Fruit fly (Drosophila melanogaster) whole organism, prepupa: ENCODE measurements around the gene Axn.

Experiments used
- Blimp-1 ChIP-seq: fragments of 200-800 bp; sonication (Bioruptor generic); optimal IDR thresholded peaks from 3 replicates; lab custom pipeline; 2017; ENCODE audit warnings: missing biosample characterization, missing genetic modification characterization, mild to moderate bottlenecking, moderate library complexity, missing genetic modification reagents
- CG10631 ChIP-seq: fragments of 200-800 bp; sonication (Bioruptor generic); optimal IDR thresholded peaks from 2 replicates; lab custom pipeline; 2016; ENCODE audit warnings: missing biosample characterization, missing genetic modification characterization
- CG10669 ChIP-seq: fragments of 200-800 bp; sonication (Bioruptor generic); optimal IDR thresholded peaks from 3 replicates; lab custom pipeline; 2018; ENCODE audit warnings: missing biosample characterization, mild to moderate bottlenecking, missing genetic modification characterization, moderate library complexity
- CG11294 ChIP-seq: fragments of 200-800 bp; sonication (Bioruptor generic); IDR thresholded peaks from 2 replicates; pipeline ENCODE4 v1.3.6; 2022; ENCODE audit warnings: missing biosample characterization, missing genetic modification characterization
- CG15336 ChIP-seq: fragments of 200-800 bp; sonication (Bioruptor generic); IDR thresholded peaks from 2 replicates; pipeline ENCODE4 v1.3.6; 2022; ENCODE audit warnings: missing biosample characterization, missing genetic modification characterization
- CG1621 ChIP-seq: fragments of 200-800 bp; sonication (Bioruptor generic); optimal IDR thresholded peaks from 3 replicates; lab custom pipeline; 2018; ENCODE audit warnings: missing biosample characterization, mild to moderate bottlenecking, missing genetic modification characterization
- CG16779 ChIP-seq: fragments of 200-800 bp; sonication (Bioruptor generic); optimal IDR thresholded peaks from 3 replicates; lab custom pipeline; 2017; ENCODE audit warnings: missing biosample characterization, mild to moderate bottlenecking, missing genetic modification characterization
- CG3032 ChIP-seq: fragments of 200-800 bp; optimal IDR thresholded peaks from 2 replicates; lab custom pipeline; 2019; ENCODE audit warnings: missing biosample characterization, mild to moderate bottlenecking, missing genetic modification characterization, moderate library complexity
- CG32006 ChIP-seq: fragments of 200-800 bp; sonication (Bioruptor generic); optimal IDR thresholded peaks from 3 replicates; lab custom pipeline; 2017; ENCODE audit warnings: missing biosample characterization, mild to moderate bottlenecking, missing genetic modification characterization
- CG3919 ChIP-seq: fragments of 200-800 bp; sonication (Bioruptor generic); optimal IDR thresholded peaks from 3 replicates; lab custom pipeline; 2016; ENCODE audit warnings: missing biosample characterization, missing genetic modification characterization
- CG6163 ChIP-seq: fragments of 200-800 bp; sonication (Bioruptor generic); IDR thresholded peaks from 3 replicates; pipeline ENCODE4 v1.3.6; 2022; ENCODE audit warnings: missing biosample characterization, missing genetic modification characterization
- CG6276 ChIP-seq: fragments of 200-800 bp; sonication (Bioruptor generic); optimal IDR thresholded peaks from 2 replicates; lab custom pipeline; 2017; ENCODE audit warnings: missing biosample characterization, mild to moderate bottlenecking, missing genetic modification characterization
- CG6808 ChIP-seq: fragments of 200-800 bp; sonication (Bioruptor generic); optimal IDR thresholded peaks from 3 replicates; lab custom pipeline; 2017; ENCODE audit warnings: missing biosample characterization, missing genetic modification characterization, mild to moderate bottlenecking, moderate library complexity, missing genetic modification reagents
- CG6854 ChIP-seq: fragments of 200-800 bp; sonication (Bioruptor generic); optimal IDR thresholded peaks from 2 replicates; lab custom pipeline; 2017; ENCODE audit warnings: missing biosample characterization, mild to moderate bottlenecking, missing genetic modification characterization
- CG8119 ChIP-seq: fragments of 200-800 bp; sonication (Bioruptor generic); IDR thresholded peaks from 3 replicates; pipeline ENCODE4 v1.3.6; 2022; ENCODE audit warnings: missing biosample characterization, missing genetic modification characterization
- Eip75B ChIP-seq: fragments of 200-800 bp; sonication (Bioruptor generic); optimal IDR thresholded peaks from 3 replicates; lab custom pipeline; 2016; ENCODE audit warnings: missing biosample characterization, missing genetic modification characterization
- Eip78C ChIP-seq: fragments of 200-800 bp; sonication (Bioruptor generic); peaks from one replicate; lab custom pipeline; 2016; ENCODE audit warnings: missing biosample characterization, missing genetic modification characterization
- Eip93F ChIP-seq: fragments of 200-800 bp; sonication (Bioruptor generic); optimal IDR thresholded peaks from 2 replicates; lab custom pipeline; 2016; ENCODE audit warnings: missing biosample characterization, mild to moderate bottlenecking, missing genetic modification characterization
- Hr38 ChIP-seq: sonication (Bioruptor generic); optimal IDR thresholded peaks from 2 replicates; lab custom pipeline; 2016; ENCODE audit warnings: missing biosample characterization, missing genetic modification characterization
- Hr39 ChIP-seq: fragments of 200-800 bp; sonication (Bioruptor generic); optimal IDR thresholded peaks from 2 replicates; lab custom pipeline; 2016; ENCODE audit warnings: missing biosample characterization, missing genetic modification characterization
- Hr4 ChIP-seq: fragments of 200-800 bp; sonication (Bioruptor generic); optimal IDR thresholded peaks from 3 replicates; lab custom pipeline; 2016; ENCODE audit warnings: missing biosample characterization, missing genetic modification characterization
- Lpt ChIP-seq: fragments of 200-800 bp; sonication (Bioruptor generic); optimal IDR thresholded peaks from 3 replicates; lab custom pipeline; 2016; ENCODE audit warnings: missing biosample characterization, missing genetic modification characterization
- Met ChIP-seq: fragments of 200-800 bp; sonication (Bioruptor generic); optimal IDR thresholded peaks from 3 replicates; lab custom pipeline; 2016; ENCODE audit warnings: missing biosample characterization, missing genetic modification characterization
- OdsH ChIP-seq: fragments of 200-800 bp; sonication (Bioruptor generic); optimal IDR thresholded peaks from 3 replicates; lab custom pipeline; 2016; ENCODE audit warnings: missing biosample characterization, missing genetic modification characterization
- Smox ChIP-seq: fragments of 200-800 bp; sonication (Bioruptor generic); optimal IDR thresholded peaks from 3 replicates; lab custom pipeline; 2016; ENCODE audit warnings: missing biosample characterization, missing genetic modification characterization
- Sox102F ChIP-seq: fragments of 200-800 bp; sonication (Bioruptor generic); optimal IDR thresholded peaks from 2 replicates; lab custom pipeline; 2016; ENCODE audit warnings: missing biosample characterization, mild to moderate bottlenecking, missing genetic modification characterization
- Sox14 ChIP-seq: fragments of 200-800 bp; sonication (Bioruptor generic); optimal IDR thresholded peaks from 3 replicates; lab custom pipeline; 2016; ENCODE audit warnings: missing biosample characterization, missing genetic modification characterization
- Sox15 ChIP-seq: fragments of 200-800 bp; sonication (Bioruptor generic); optimal IDR thresholded peaks from 3 replicates; lab custom pipeline; 2016; ENCODE audit warnings: missing biosample characterization, missing genetic modification characterization
- cyc ChIP-seq: fragments of 200-800 bp; sonication (Bioruptor generic); optimal IDR thresholded peaks from 3 replicates; lab custom pipeline; 2016; ENCODE audit warnings: missing biosample characterization, missing genetic modification characterization
- dac ChIP-seq: fragments of 200-800 bp; sonication (Bioruptor generic); optimal IDR thresholded peaks from 2 replicates; lab custom pipeline; 2017; ENCODE audit warnings: missing biosample characterization, mild to moderate bottlenecking, missing genetic modification characterization
- dsx ChIP-seq: fragments of 200-800 bp; optimal IDR thresholded peaks from 3 replicates; lab custom pipeline; 2019; ENCODE audit warnings: missing biosample characterization, mild to moderate bottlenecking, missing genetic modification characterization, moderate library complexity; ENCODE audit not compliant: poor library complexity, severe bottlenecking
- eg ChIP-seq: fragments of 200-800 bp; sonication (Bioruptor generic); IDR thresholded peaks from 3 replicates; pipeline ENCODE4 v1.3.6; 2022; ENCODE audit warnings: missing biosample characterization, missing genetic modification characterization
- esn ChIP-seq: fragments of 200-800 bp; sonication (Bioruptor generic); optimal IDR thresholded peaks from 2 replicates; lab custom pipeline; 2016; ENCODE audit warnings: missing biosample characterization, mild to moderate bottlenecking, missing genetic modification characterization, moderate library complexity
- fd59A ChIP-seq: fragments of 200-800 bp; sonication (Bioruptor generic); optimal IDR thresholded peaks from 2 replicates; lab custom pipeline; 2017; ENCODE audit warnings: missing biosample characterization, mild to moderate bottlenecking, missing genetic modification characterization, missing genetic modification reagents
- fkh ChIP-seq: fragments of 200-800 bp; sonication (Bioruptor generic); optimal IDR thresholded peaks from 3 replicates; lab custom pipeline; 2017; ENCODE audit warnings: missing biosample characterization, mild to moderate bottlenecking, missing genetic modification characterization, moderate library complexity
- net ChIP-seq: fragments of 200-800 bp; sonication (Bioruptor generic); optimal IDR thresholded peaks from 3 replicates; lab custom pipeline; 2016; ENCODE audit warnings: missing biosample characterization, missing genetic modification characterization
- pdm3 ChIP-seq: fragments of 200-800 bp; sonication (Bioruptor generic); optimal IDR thresholded peaks from 3 replicates; lab custom pipeline; 2016; ENCODE audit warnings: missing biosample characterization, missing genetic modification characterization
- spab ChIP-seq: fragments of 200-800 bp; sonication (Bioruptor generic); optimal IDR thresholded peaks from 2 replicates; lab custom pipeline; 2017; ENCODE audit warnings: missing biosample characterization, mild to moderate bottlenecking, missing genetic modification characterization, missing genetic modification reagents
- ss ChIP-seq, 2 experiments: fragments of 200-800 bp; sonication (Bioruptor generic); optimal IDR thresholded peaks; 2 replicates in 1 of 2; 3 replicates in 1 of 2; lab custom pipeline; 2017 to 2018; ENCODE audit warnings: mild to moderate bottlenecking in 2 of 2, missing biosample characterization in 2 of 2, missing genetic modification characterization in 2 of 2, moderate library complexity in 1 of 2
- svp ChIP-seq: fragments of 200-800 bp; sonication (Bioruptor generic); peaks from one replicate; lab custom pipeline; 2016; ENCODE audit warnings: missing biosample characterization, missing genetic modification characterization
- vri ChIP-seq: fragments of 200-800 bp; sonication (Bioruptor generic); optimal IDR thresholded peaks from 3 replicates; lab custom pipeline; 2016; ENCODE audit warnings: missing biosample characterization, mild to moderate bottlenecking, missing genetic modification characterization

The Axn gene

DNA sequence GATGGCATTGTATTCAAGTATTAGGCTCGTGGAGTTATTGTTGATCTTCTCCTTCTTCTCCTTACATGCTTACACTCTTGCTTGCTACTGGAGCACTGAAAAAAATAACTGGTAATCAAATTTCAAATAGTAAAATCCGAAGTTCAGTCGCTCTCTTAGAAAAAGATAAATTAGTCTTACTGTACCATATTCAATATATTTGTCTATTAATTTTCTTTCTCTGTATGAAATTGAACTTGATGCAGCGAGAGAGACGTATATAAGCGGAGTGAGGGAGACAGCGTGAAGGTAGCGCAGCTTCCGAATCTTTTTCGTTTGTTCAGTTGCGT, 38.5 kb downstream of the Axn start (continued):
- TF ChIP-seq Hr38 (GFP tag; lab: Kevin White, UChicago): no peak
- peak; percentile 89 for TF ChIP-seq Blimp-1 (GFP tag; lab: Kevin White, UChicago)
- peak; percentile 89 for TF ChIP-seq spab
- TF ChIP-seq fd59A (GFP tag; lab: Kevin White, UChicago): peak; percentile 75
- TF ChIP-seq CG16779 (tag; lab: Kevin White, UChicago): peak; percentile 88
- TF ChIP-seq Lpt (GFP tag; lab: Kevin White, UChicago): peak; percentile 90
- peak; percentile 92 for TF ChIP-seq CG3032 (tag; lab: Kevin White, UChicago)
- peak; percentile 91 for TF ChIP-seq Sox14 (GFP tag; lab: Kevin White, UChicago)
- TF ChIP-seq CG6163 (GFP tag; lab: Robert Waterston, UW): peak; percentile 98
- peak; percentile 92 for TF ChIP-seq OdsH (GFP tag; lab: Kevin White, UChicago)
- TF ChIP-seq eg: peak; percentile 95
- TF ChIP-seq cyc (GFP tag; lab: Kevin White, UChicago): peak; percentile 96
- TF ChIP-seq CG11294 (GFP tag; lab: Robert Waterston, UW): peak; percentile 84
- TF ChIP-seq esn (GFP tag; lab: Kevin White, UChicago): peak; percentile 96
- TF ChIP-seq CG6808 (GFP tag; lab: Kevin White, UChicago): peak; percentile 87
- TF ChIP-seq CG10669: peak; percentile 95
- TF ChIP-seq Eip78C: peak; percentile 99
- peak; percentile 92 for TF ChIP-seq Smox (GFP tag; lab: Kevin White, UChicago)
- TF ChIP-seq CG32006: peak; percentile 85
- peak; percentile 85 for TF ChIP-seq CG6276 (GFP tag; lab: Kevin White, UChicago)
- TF ChIP-seq Met (GFP tag; lab: Kevin White, UChicago): peak; percentile 96
- peak; percentile 90 for TF ChIP-seq net (GFP tag; lab: Kevin White, UChicago)
- TF ChIP-seq pdm3 (GFP tag; lab: Kevin White, UChicago): peak; percentile 90
- TF ChIP-seq CG8119: peak; percentile 93
- peak; percentile 66 for TF ChIP-seq Eip93F (GFP tag; lab: Kevin White, UChicago)
- TF ChIP-seq CG6854: peak; percentile 85
- TF ChIP-seq CG10631: peak; percentile 92
- peak; percentile 93 for TF ChIP-seq Hr39
- peak; percentile 94 for TF ChIP-seq Sox102F (GFP tag; lab: Kevin White, UChicago)
- peak; percentile 98 for TF ChIP-seq Eip75B (GFP tag; lab: Kevin White, UChicago)
- TF ChIP-seq dac (GFP tag; lab: Kevin White, UChicago): peak; percentile 72
- TF ChIP-seq ss (GFP tag; optimal IDR thresholded peaks at IDR 0.05; lab: Kevin White, UChicago): peak; percentile 87 to 92
- peak; percentile 88 for TF ChIP-seq CG1621 (tag; lab: Kevin White, UChicago)
- peak; percentile 91 for TF ChIP-seq vri (GFP tag; lab: Kevin White, UChicago)
- TF ChIP-seq Hr4: peak; percentile 83
- TF ChIP-seq Sox15 (GFP tag; lab: Kevin White, UChicago): peak; percentile 81
- TF ChIP-seq dsx (GFP tag; lab: Kevin White, UChicago): peak; percentile 94
- TF ChIP-seq CG15336: peak; percentile 94
- peak; percentile 99 for TF ChIP-seq svp (GFP tag; lab: Kevin White, UChicago)
- peak; percentile 98 for TF ChIP-seq CG3919 (GFP tag; lab: Kevin White, UChicago)

DNA sequence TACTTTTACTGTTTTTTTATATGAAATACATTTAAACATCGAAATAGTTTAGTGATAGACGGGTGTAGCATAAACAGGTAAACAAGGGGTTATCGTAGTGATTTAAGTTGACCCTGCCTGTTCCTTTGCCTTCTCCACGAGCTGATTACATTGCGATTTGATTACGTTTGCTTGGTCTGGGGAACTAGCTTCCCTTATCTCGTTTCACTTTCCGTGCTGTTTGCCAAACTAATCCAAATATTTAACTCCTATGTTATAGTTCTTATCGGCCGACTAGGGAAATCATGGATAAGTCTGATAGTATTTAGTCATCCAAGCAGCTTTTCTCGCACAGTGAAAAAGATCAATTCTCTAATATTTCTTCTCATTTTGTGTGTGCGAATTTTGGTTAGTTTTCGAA, 39.3 kb downstream of the Axn start:
- TF ChIP-seq CG3919 (GFP tag; lab: Kevin White, UChicago) (no peak), fkh (GFP tag; lab: Kevin White, UChicago) (peak; percentile 75), Sox15 (GFP tag; lab: Kevin White, UChicago) (no peak)
